Worm (Caenorhabditis elegans) whole organism, L2 larva: ENCODE results near the gene ctr-9.

Experiments
- R02D3.7 ChIP-seq: fragments of 150-350 bp; optimal IDR thresholded peaks from 2 replicates; lab custom pipeline; 2014; ENCODE audit warnings: missing biosample characterization, missing genetic modification characterization
- ZK546.5 ChIP-seq: sonication (generic microtip); optimal IDR thresholded peaks from 2 replicates; lab custom pipeline; 2017; ENCODE audit warnings: missing biosample characterization, missing genetic modification characterization
- alr-1 ChIP-seq: fragments of 150-350 bp; optimal IDR thresholded peaks from 2 replicates; lab custom pipeline; 2014; ENCODE audit warnings: missing biosample characterization, missing genetic modification characterization
- ama-1 ChIP-seq: fragments of 150-350 bp; optimal IDR thresholded peaks from 2 replicates; lab custom pipeline; 2018; ENCODE audit warnings: inconsistent platforms
- blmp-1 ChIP-seq: sonication (generic microtip); optimal IDR thresholded peaks from 2 replicates; lab custom pipeline; 2017; ENCODE audit warnings: missing genetic modification characterization, mild to moderate bottlenecking, missing compliant biosample characterization, antibody characterized with exemption, moderate library complexity; ENCODE audit not compliant: insufficient read depth
- fos-1 ChIP-seq: fragments of 150-350 bp; optimal IDR thresholded peaks from 2 replicates; lab custom pipeline; 2014; ENCODE audit warnings: missing biosample characterization, missing genetic modification characterization
- nhr-129 ChIP-seq: fragments of 150-350 bp; optimal IDR thresholded peaks from 2 replicates; lab custom pipeline; 2014; ENCODE audit warnings: missing biosample characterization, missing genetic modification characterization
- nhr-237 ChIP-seq: fragments of 150-350 bp; optimal IDR thresholded peaks from 2 replicates; lab custom pipeline; 2014; ENCODE audit warnings: missing biosample characterization, missing genetic modification characterization
- skn-1 ChIP-seq: sonication (generic microtip); optimal IDR thresholded peaks from 2 replicates; lab custom pipeline; 2017; ENCODE audit warnings: missing biosample characterization, missing genetic modification characterization

ce11 chrIII:9485373-9485772 is 5.8 kb upstream of the ctr-9 start, which contains the start of gene bre-3:
- TF ChIP-seq ZK546.5 (no peak), skn-1 (tag; lab: Kevin White, UChicago) (no peak), fos-1 (no peak), alr-1 (tag; lab: Kevin White, UChicago) (no peak), R02D3.7 (tag; lab: Kevin White, UChicago) (no peak), nhr-237 (tag; lab: Kevin White, UChicago) (no peak), ama-1 (lab: Kevin White, UChicago) (no peak), blmp-1 (tag; lab: Kevin White, UChicago) (no peak), nhr-129 (tag; lab: Kevin White, UChicago) (no peak)
